Worm (Caenorhabditis elegans): ENCODE data around the gene C50H2.4.

DNA sequence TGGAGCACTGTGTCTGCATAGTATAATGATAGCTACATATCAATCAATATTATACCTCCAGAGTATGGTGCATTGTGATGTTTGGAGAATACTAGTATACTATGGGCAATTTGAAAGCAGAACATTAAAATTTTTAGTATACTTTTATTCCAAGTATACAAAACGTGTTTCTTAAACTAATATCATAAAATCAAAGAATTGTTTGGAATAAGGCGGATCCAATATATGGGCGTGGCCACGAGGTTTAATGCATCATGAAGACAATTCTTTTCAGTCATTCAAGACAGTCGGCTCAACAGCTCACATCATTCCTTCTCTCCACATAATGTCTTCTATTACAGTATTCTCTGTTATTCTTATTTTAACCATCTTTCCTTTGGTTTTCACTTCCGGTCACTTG, 36.9 kb upstream of the C50H2.4 start, which contains the start of gene sdz-31:
- TF ChIP-seq ztf-16 (tag; optimal IDR thresholded peaks at IDR 0.05) (no peak), hlh-30 (tag; optimal IDR thresholded peaks at IDR 0.05; ENCODE audit: insufficient read depth) (no peak), tbx-2 (tag; optimal IDR thresholded peaks at IDR 0.05) (no peak), ama-1 (optimal IDR thresholded peaks at IDR 0.05) (no peak), elt-2 (tag; optimal IDR thresholded peaks at IDR 0.05) (no peak), F13H6.1 (tag; optimal IDR thresholded peaks at IDR 0.05) (no peak), ceh-9 (tag; optimal IDR thresholded peaks at IDR 0.05) (no peak), pqm-1 (tag; optimal IDR thresholded peaks at IDR 0.05) (no peak), syd-9 (tag; optimal IDR thresholded peaks at IDR 0.05) (no peak), C08G9.2 (tag; optimal IDR thresholded peaks at IDR 0.05) (no peak), ahr-1 (tag; optimal IDR thresholded peaks at IDR 0.05) (no peak), ceh-24 (tag; optimal IDR thresholded peaks at IDR 0.05) (no peak), pros-1 (tag; optimal IDR thresholded peaks at IDR 0.05) (no peak)
